Worm (Caenorhabditis elegans): ENCODE results near the gene ets-8.

DNA sequence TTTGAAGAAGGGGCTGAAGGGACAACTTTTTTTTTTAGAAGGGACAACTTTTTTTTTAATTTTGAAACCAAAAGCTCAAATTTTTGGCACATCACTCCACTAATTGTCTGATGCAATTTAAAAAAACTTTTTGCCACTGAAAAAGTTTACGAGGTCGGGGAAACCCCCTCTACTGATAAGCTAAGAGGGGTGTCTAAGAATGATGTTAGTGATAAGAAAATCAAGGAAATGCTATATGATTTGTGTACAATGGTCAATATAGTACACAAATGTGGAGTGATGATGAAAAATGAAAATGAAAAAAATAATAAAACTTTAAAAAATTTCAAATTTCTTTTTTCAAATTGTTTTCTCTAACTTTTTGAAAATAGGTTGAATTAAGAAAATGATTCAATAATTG is 12.7 kb downstream of the ets-8 start:
- TF ChIP-seq lin-54 (GFP tag; optimal IDR thresholded peaks at IDR 0.05) = no peak
- TF ChIP-seq F10E7.11 (tag; optimal IDR thresholded peaks at IDR 0.05) = no peak
- TF ChIP-seq akir-1 (GFP tag; optimal IDR thresholded peaks at IDR 0.05) = no peak
- no peak for TF ChIP-seq Y53G8AR.9 (GFP tag; conservative IDR thresholded peaks at IDR 0.05)
- TF ChIP-seq aptf-3 (GFP tag; IDR thresholded peaks at IDR 0.05) = no peak
- no peak for TF ChIP-seq cebp-2 (GFP tag; IDR thresholded peaks at IDR 0.05)
- no peak for TF ChIP-seq madf-6 (GFP tag; IDR thresholded peaks at IDR 0.05)
- TF ChIP-seq dpl-1 (GFP tag; optimal IDR thresholded peaks at IDR 0.05) = no peak
- no peak for TF ChIP-seq unc-62 (GFP tag; optimal IDR thresholded peaks at IDR 0.05)
- TF ChIP-seq C06A6.2 (GFP tag; conservative IDR thresholded peaks at IDR 0.05) = no peak
- no peak for TF ChIP-seq B0336.3 (GFP tag; IDR thresholded peaks at IDR 0.05)
- TF ChIP-seq atf-7 (tag; optimal IDR thresholded peaks at IDR 0.05) = no peak
- no peak for TF ChIP-seq ceh-58 (GFP tag; IDR thresholded peaks at IDR 0.05)
- TF ChIP-seq mxl-1 (tag; optimal IDR thresholded peaks at IDR 0.05) = no peak
